Worm (Caenorhabditis elegans) whole organism, young adult: ENCODE measurements around the gene F11A5.16.

ENCODE experiments used
- attf-3 ChIP-seq: fragments of 200-800 bp; sonication (Bioruptor generic); conservative IDR thresholded peaks from 2 replicates; pipeline ENCODE4 v1.3.6; 2022; ENCODE audit warnings: missing genetic modification reagents, missing genetic modification characterization, missing compliant biosample characterization
- cebp-2 ChIP-seq: fragments of 200-800 bp; sonication (Bioruptor generic); IDR thresholded peaks from 2 replicates; pipeline ENCODE4 v1.3.6; 2022; ENCODE audit warnings: missing genetic modification characterization, missing compliant biosample characterization
- dox-1 ChIP-seq: fragments of 200-800 bp; sonication (Bioruptor generic); IDR thresholded peaks from 2 replicates; pipeline ENCODE4 v1.3.6; 2022; ENCODE audit warnings: missing genetic modification reagents, missing genetic modification characterization, missing compliant biosample characterization
- efl-1 ChIP-seq: fragments of 150-350 bp; optimal IDR thresholded peaks from 2 replicates; lab custom pipeline; 2014; ENCODE audit warnings: missing biosample characterization, missing genetic modification reagents, missing genetic modification characterization

DNA sequence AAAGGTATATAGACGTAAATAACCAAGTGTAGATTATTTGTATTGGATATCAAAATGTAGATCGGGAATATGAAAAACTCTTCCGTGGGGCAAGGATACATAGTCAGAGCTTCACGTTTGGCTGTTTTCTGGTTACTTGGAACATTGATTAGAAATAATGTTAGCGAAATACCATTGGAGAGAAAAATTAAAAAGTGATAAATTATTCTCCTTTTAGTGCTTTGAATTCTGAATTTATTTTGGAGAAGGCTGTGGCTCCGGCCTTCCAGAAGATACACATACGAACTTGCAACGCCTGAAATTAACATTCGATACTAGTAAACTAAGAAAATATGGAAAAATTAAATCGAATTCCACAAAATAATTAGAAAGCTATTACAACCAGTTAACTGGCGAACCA lies 24.9 kb downstream of the F11A5.16 start, which contains the start of gene srh-98:
- TF ChIP-seq dox-1 (GFP tag; lab: Robert Waterston, UW) (no peak), attf-3 (GFP tag; lab: Robert Waterston, UW) (no peak), cebp-2 (GFP tag; lab: Robert Waterston, UW) (no peak), efl-1 (GFP tag; lab: Kevin White, UChicago) (no peak)
